Worm (Caenorhabditis elegans) whole organism, L4 larva: ENCODE results near the gene syx-4.

ENCODE experiments used
- D1046.2 ChIP-seq: fragments of 200-800 bp; sonication (Bioruptor generic); IDR thresholded peaks from 2 replicates; pipeline ENCODE4 v1.3.6; 2022; ENCODE audit warnings: missing genetic modification characterization, missing compliant biosample characterization
- F10B5.3 ChIP-seq: sonication (generic microtip); optimal IDR thresholded peaks from 2 replicates; lab custom pipeline; 2016; ENCODE audit warnings: mild to moderate bottlenecking, missing genetic modification characterization, missing compliant biosample characterization
- F49E8.2 ChIP-seq: sonication (generic microtip); optimal IDR thresholded peaks from 2 replicates; lab custom pipeline; 2016; ENCODE audit warnings: missing compliant biosample characterization, mild to moderate bottlenecking, missing genetic modification characterization, borderline replicate concordance
- T26A8.4 ChIP-seq: fragments of 200-800 bp; sonication (Bioruptor generic); IDR thresholded peaks from 2 replicates; pipeline ENCODE4 v1.3.6; 2022; ENCODE audit warnings: missing genetic modification characterization, missing compliant biosample characterization
- Y48G9A.11 ChIP-seq: fragments of 200-800 bp; sonication (Bioruptor generic); IDR thresholded peaks from 2 replicates; pipeline ENCODE4 v1.3.6; 2022; ENCODE audit warnings: missing genetic modification reagents, missing genetic modification characterization, missing compliant biosample characterization
- ZK546.5 ChIP-seq, 2 experiments: sonication (generic microtip); optimal IDR thresholded peaks; 2 replicates each; lab custom pipeline; 2017; ENCODE audit warnings: missing biosample characterization in 2 of 2, missing genetic modification characterization in 2 of 2
- aha-1 ChIP-seq: fragments of 150-350 bp; peaks from one replicate; lab custom pipeline; 2014; ENCODE audit warnings: missing biosample characterization, missing genetic modification characterization
- arid-1 ChIP-seq: fragments of 200-800 bp; sonication (Bioruptor generic); conservative IDR thresholded peaks from 2 replicates; pipeline ENCODE4 v1.3.6; 2022; ENCODE audit warnings: missing genetic modification reagents, missing genetic modification characterization, missing compliant biosample characterization
- ceh-20 ChIP-seq: fragments of 200-800 bp; sonication (Bioruptor generic); IDR thresholded peaks from 2 replicates; pipeline ENCODE4 v1.3.6; 2022; ENCODE audit warnings: missing genetic modification reagents, missing genetic modification characterization, missing compliant biosample characterization
- ceh-28 ChIP-seq: fragments of 150-350 bp; optimal IDR thresholded peaks from 2 replicates; lab custom pipeline; 2014; ENCODE audit warnings: missing biosample characterization, missing genetic modification reagents, missing genetic modification characterization
- ceh-32 ChIP-seq: sonication (generic microtip); optimal IDR thresholded peaks from 2 replicates; lab custom pipeline; 2016; ENCODE audit warnings: mild to moderate bottlenecking, missing genetic modification characterization, missing compliant biosample characterization; ENCODE audit not compliant: poor library complexity
- ceh-62 ChIP-seq: sonication (generic microtip); optimal IDR thresholded peaks from 2 replicates; lab custom pipeline; 2017; ENCODE audit warnings: missing biosample characterization, missing genetic modification characterization
- cey-2 ChIP-seq: sonication (generic microtip); optimal IDR thresholded peaks from 3 replicates; lab custom pipeline; 2017; ENCODE audit warnings: missing genetic modification characterization, mild to moderate bottlenecking, missing compliant biosample characterization, antibody characterized with exemption, borderline replicate concordance; ENCODE audit not compliant: insufficient read depth
- ctbp-1 ChIP-seq: fragments of 200-800 bp; sonication (Bioruptor generic); IDR thresholded peaks from 2 replicates; pipeline ENCODE4 v1.3.6; 2022; ENCODE audit warnings: missing genetic modification reagents, missing genetic modification characterization, missing compliant biosample characterization
- daf-12 ChIP-seq: fragments of 150-350 bp; optimal IDR thresholded peaks from 2 replicates; lab custom pipeline; 2014; ENCODE audit warnings: missing biosample characterization, missing genetic modification reagents, missing genetic modification characterization
- daf-16 ChIP-seq, 3 experiments: sonication (generic microtip); optimal IDR thresholded peaks; 2 replicates each; lab custom pipeline; 2016 to 2017; ENCODE audit warnings: missing genetic modification characterization in 3 of 3, missing genetic modification reagents in 3 of 3, mild to moderate bottlenecking in 2 of 3, missing compliant biosample characterization in 2 of 3, missing biosample characterization in 1 of 3, moderate library complexity in 1 of 3
- daf-19 ChIP-seq: fragments of 200-800 bp; sonication (Bioruptor generic); conservative IDR thresholded peaks from 2 replicates; pipeline ENCODE4 v1.3.6; 2022; ENCODE audit warnings: missing genetic modification characterization, missing compliant biosample characterization
- dve-1 ChIP-seq: sonication (generic microtip); optimal IDR thresholded peaks from 2 replicates; lab custom pipeline; 2017; ENCODE audit warnings: antibody characterized with exemption, mild to moderate bottlenecking, missing genetic modification characterization, missing compliant biosample characterization; ENCODE audit not compliant: insufficient read depth
- egl-43 ChIP-seq: fragments of 200-800 bp; sonication (Bioruptor generic); IDR thresholded peaks from 2 replicates; pipeline ENCODE4 v1.3.6; 2022; ENCODE audit warnings: missing genetic modification reagents, missing genetic modification characterization, missing compliant biosample characterization
- hif-1 ChIP-seq, 2 experiments: sonication (generic microtip); optimal IDR thresholded peaks; 2 replicates each; lab custom pipeline; 2016 to 2017; ENCODE audit warnings: missing compliant biosample characterization in 2 of 2, missing genetic modification characterization in 2 of 2, missing genetic modification reagents in 2 of 2, missing genotype in 2 of 2, mild to moderate bottlenecking in 1 of 2
- hlh-11 ChIP-seq: fragments of 200-800 bp; sonication (Bioruptor generic); optimal IDR thresholded peaks from 2 replicates; lab custom pipeline; 2018; ENCODE audit warnings: mild to moderate bottlenecking, missing genetic modification characterization, missing compliant biosample characterization
- hlh-30 ChIP-seq: sonication (generic microtip); optimal IDR thresholded peaks from 2 replicates; lab custom pipeline; 2017; ENCODE audit warnings: antibody characterized with exemption, mild to moderate bottlenecking, missing genetic modification characterization, missing compliant biosample characterization; ENCODE audit not compliant: insufficient read depth
- lim-7 ChIP-seq: fragments of 200-800 bp; sonication (Bioruptor generic); IDR thresholded peaks from 2 replicates; pipeline ENCODE4 v1.3.6; 2022; ENCODE audit warnings: missing genetic modification characterization, missing compliant biosample characterization
- lin-15B ChIP-seq: fragments of 150-350 bp; sonication (generic microtip); optimal IDR thresholded peaks from 3 replicates; lab custom pipeline; 2014; ENCODE audit warnings: missing biosample characterization, missing genetic modification characterization
- lir-3 ChIP-seq: sonication (generic microtip); optimal IDR thresholded peaks from 2 replicates; lab custom pipeline; 2016; ENCODE audit warnings: mild to moderate bottlenecking, missing genetic modification characterization, missing compliant biosample characterization
- mdt-29 ChIP-seq: fragments of 200-800 bp; sonication (Bioruptor generic); IDR thresholded peaks from 2 replicates; pipeline ENCODE4 v1.3.6; 2022; ENCODE audit warnings: missing genetic modification reagents, missing genetic modification characterization, missing compliant biosample characterization
- mep-1 ChIP-seq: fragments of 150-350 bp; sonication (generic microtip); optimal IDR thresholded peaks from 3 replicates; lab custom pipeline; 2014; ENCODE audit warnings: missing biosample characterization, missing genetic modification characterization
- mxl-3 ChIP-seq: fragments of 200-800 bp; sonication (Bioruptor generic); optimal IDR thresholded peaks from 2 replicates; lab custom pipeline; 2018; ENCODE audit warnings: mild to moderate bottlenecking, missing genetic modification characterization, missing compliant biosample characterization
- nhr-111 ChIP-seq: fragments of 200-800 bp; sonication (Bioruptor generic); optimal IDR thresholded peaks from 2 replicates; lab custom pipeline; 2018; ENCODE audit warnings: mild to moderate bottlenecking, missing genetic modification characterization, missing compliant biosample characterization
- nhr-28 ChIP-seq: fragments of 150-350 bp; optimal IDR thresholded peaks from 2 replicates; lab custom pipeline; 2014; ENCODE audit warnings: missing biosample characterization, missing genetic modification characterization
- nhr-42 ChIP-seq: fragments of 200-800 bp; sonication (Bioruptor generic); IDR thresholded peaks from 2 replicates; pipeline ENCODE4 v1.3.6; 2022; ENCODE audit warnings: missing genetic modification characterization, missing compliant biosample characterization
- nhr-48 ChIP-seq: sonication (generic microtip); optimal IDR thresholded peaks from 2 replicates; lab custom pipeline; 2016; ENCODE audit warnings: mild to moderate bottlenecking, missing genetic modification characterization, missing compliant biosample characterization
- nhr-77 ChIP-seq: fragments of 150-350 bp; optimal IDR thresholded peaks from 2 replicates; lab custom pipeline; 2014; ENCODE audit warnings: missing biosample characterization, missing genetic modification characterization
- php-3 ChIP-seq: fragments of 200-800 bp; sonication (Bioruptor generic); IDR thresholded peaks from 2 replicates; pipeline ENCODE4 v1.3.6; 2022; ENCODE audit warnings: missing genetic modification reagents, missing genetic modification characterization, missing compliant biosample characterization
- pqm-1 ChIP-seq: sonication (generic microtip); optimal IDR thresholded peaks from 2 replicates; lab custom pipeline; 2017; ENCODE audit warnings: missing biosample characterization, missing genetic modification characterization
- rbr-2 ChIP-seq: sonication (generic microtip); optimal IDR thresholded peaks from 2 replicates; lab custom pipeline; 2016; ENCODE audit warnings: missing genotype, missing genetic modification characterization, missing compliant biosample characterization
- set-16 ChIP-seq: fragments of 200-800 bp; sonication (Bioruptor generic); IDR thresholded peaks from 2 replicates; pipeline ENCODE4 v1.3.6; 2022; ENCODE audit warnings: missing genetic modification reagents, missing genetic modification characterization, missing compliant biosample characterization
- unc-62 ChIP-seq, 3 experiments: fragments of 150-350 bp in 1 of 3; sonication (generic microtip); optimal IDR thresholded peaks in 2 of 3; peaks in 1 of 3; 1 replicate in 1 of 3; 2 replicates in 2 of 3; lab custom pipeline; 2014 to 2017; ENCODE audit warnings: missing biosample characterization in 3 of 3, missing genetic modification characterization in 3 of 3, missing genetic modification reagents in 3 of 3, missing genotype in 1 of 3
- zag-1 ChIP-seq: fragments of 150-350 bp; optimal IDR thresholded peaks from 2 replicates; lab custom pipeline; 2014; ENCODE audit warnings: missing biosample characterization, missing genetic modification characterization
- zfp-3 ChIP-seq: fragments of 200-800 bp; sonication (Bioruptor generic); conservative IDR thresholded peaks from 2 replicates; pipeline ENCODE4 v1.3.6; 2022; ENCODE audit warnings: missing genetic modification reagents, missing genetic modification characterization, missing compliant biosample characterization
- zip-2 ChIP-seq: fragments of 150-350 bp; optimal IDR thresholded peaks from 2 replicates; lab custom pipeline; 2014; ENCODE audit warnings: missing biosample characterization, missing genetic modification characterization

syx-4 gene

DNA sequence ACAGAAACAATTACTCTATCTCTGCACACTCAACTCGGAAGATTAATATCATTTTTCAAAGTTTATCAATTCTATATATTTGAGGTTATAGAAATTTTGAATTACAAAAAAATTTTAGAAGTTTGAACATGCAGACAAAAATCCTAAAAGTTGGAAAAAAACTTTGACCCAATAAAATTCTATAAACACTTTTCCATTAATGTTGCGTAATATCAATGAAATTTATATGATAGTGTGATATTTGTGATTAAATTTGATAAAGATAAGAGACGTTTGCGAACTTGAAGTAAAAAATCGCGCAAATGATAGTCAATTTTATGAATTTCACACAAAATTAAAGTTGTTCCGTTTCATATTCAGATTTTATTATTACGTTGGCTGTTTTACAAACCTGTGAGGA is 3.0 kb upstream of the syx-4 start:
- TF ChIP-seq php-3 (GFP tag; lab: Robert Waterston, UW): peak; percentile 53
- TF ChIP-seq pqm-1 (tag; lab: Kevin White, UChicago): peak; percentile 31
- no peak for TF ChIP-seq ZK546.5 (tag; optimal IDR thresholded peaks at IDR 0.05; lab: Kevin White, UChicago)
- TF ChIP-seq nhr-48 (tag; lab: Kevin White, UChicago): no peak
- TF ChIP-seq set-16 (GFP tag; lab: Robert Waterston, UW): no peak
- no peak for TF ChIP-seq F10B5.3 (tag; lab: Kevin White, UChicago)
- no peak for TF ChIP-seq daf-16 (GFP tag; optimal IDR thresholded peaks at IDR 0.05; lab: Kevin White, UChicago)
- peak; percentile 33 for TF ChIP-seq daf-16 (tag; optimal IDR thresholded peaks at IDR 0.05; lab: Kevin White, UChicago)
- peak; percentile 32 for TF ChIP-seq aha-1 (tag; lab: Kevin White, UChicago)
- no peak for TF ChIP-seq ceh-32

DNA sequence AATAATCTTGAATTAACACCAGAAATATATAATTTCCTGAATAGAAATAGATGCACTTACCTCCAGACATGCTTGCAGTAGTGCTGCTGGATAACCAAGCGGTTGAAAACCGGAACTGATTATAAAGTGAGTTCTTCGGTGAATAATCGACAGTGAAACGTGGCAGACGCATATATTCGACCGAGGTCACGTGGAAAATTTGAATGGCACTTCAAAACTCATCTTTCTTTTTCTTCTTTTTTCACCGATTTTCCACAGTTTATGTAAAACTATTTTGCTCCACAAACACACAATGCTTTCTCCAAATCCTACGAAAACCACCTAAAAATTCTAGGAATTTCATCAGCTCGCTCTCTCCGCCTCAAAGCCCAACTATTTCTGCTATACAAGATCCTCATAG is 3.1 kb downstream of the syx-4 start, which contains the start of gene ant-1.4:
Gene ant-1.4, minus strand, starts transcription at position 101 of the 400 bp plus-strand sequence.
- TF ChIP-seq daf-12 (no peak), nhr-77 (tag; lab: Kevin White, UChicago) (no peak), daf-16 (GFP tag; optimal IDR thresholded peaks at IDR 0.05; lab: Kevin White, UChicago) (no peak), daf-16 (tag; optimal IDR thresholded peaks at IDR 0.05; lab: Kevin White, UChicago) (no peak), arid-1 (GFP tag; lab: Robert Waterston, UW) (no peak), hlh-30 (tag; lab: Kevin White, UChicago) (no peak), mdt-29 (GFP tag; lab: Robert Waterston, UW) (no peak), ceh-32 (no peak), lim-7 (GFP tag; lab: Robert Waterston, UW) (no peak), ceh-28 (tag; lab: Kevin White, UChicago) (no peak), D1046.2 (no peak), hif-1 (tag; optimal IDR thresholded peaks at IDR 0.05; lab: Kevin White, UChicago) (no peak), zag-1 (no peak), ZK546.5 (tag; optimal IDR thresholded peaks at IDR 0.05; lab: Kevin White, UChicago) (no peak), daf-19 (GFP tag; lab: Robert Waterston, UW) (no peak), zfp-3 (GFP tag; lab: Robert Waterston, UW) (no peak), zip-2 (tag; lab: Kevin White, UChicago) (no peak)

DNA sequence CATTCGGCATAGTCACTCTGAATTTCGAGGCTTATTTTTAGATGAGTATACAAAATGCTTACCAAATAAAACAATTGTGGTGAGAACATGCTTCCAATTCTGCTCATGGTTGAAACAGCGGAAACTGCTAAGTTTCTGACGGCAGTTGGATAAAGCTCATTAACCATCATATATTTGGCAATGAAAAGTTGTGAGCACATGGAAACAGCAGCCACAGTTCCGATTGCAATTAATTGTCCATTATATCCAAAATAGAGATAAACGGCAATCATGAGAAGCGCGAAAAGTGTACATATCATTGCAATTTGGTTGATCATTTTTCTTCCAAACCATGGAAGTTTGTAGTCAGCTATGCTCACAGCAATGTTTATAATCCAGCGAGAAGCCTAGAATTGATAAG is 4.1 kb downstream of the syx-4 start:
- no peak for TF ChIP-seq dve-1
- no peak for TF ChIP-seq Y48G9A.11
- peak in 1 of 2 experiments; percentile 96 for TF ChIP-seq unc-62 (GFP tag; optimal IDR thresholded peaks at IDR 0.05 in 1 of 2; lab: Kevin White, UChicago)
- TF ChIP-seq unc-62 (tag; optimal IDR thresholded peaks at IDR 0.05; lab: Kevin White, UChicago): no peak
- no peak for TF ChIP-seq daf-12
- TF ChIP-seq daf-16 (GFP tag; optimal IDR thresholded peaks at IDR 0.05; lab: Kevin White, UChicago): no peak
- TF ChIP-seq daf-16 (tag; optimal IDR thresholded peaks at IDR 0.05; lab: Kevin White, UChicago): no peak
- no peak for TF ChIP-seq T26A8.4 (GFP tag; lab: Robert Waterston, UW)
- no peak for TF ChIP-seq egl-43
- no peak for TF ChIP-seq ceh-62
- no peak for TF ChIP-seq nhr-111 (GFP tag; lab: Kevin White, UChicago)

DNA sequence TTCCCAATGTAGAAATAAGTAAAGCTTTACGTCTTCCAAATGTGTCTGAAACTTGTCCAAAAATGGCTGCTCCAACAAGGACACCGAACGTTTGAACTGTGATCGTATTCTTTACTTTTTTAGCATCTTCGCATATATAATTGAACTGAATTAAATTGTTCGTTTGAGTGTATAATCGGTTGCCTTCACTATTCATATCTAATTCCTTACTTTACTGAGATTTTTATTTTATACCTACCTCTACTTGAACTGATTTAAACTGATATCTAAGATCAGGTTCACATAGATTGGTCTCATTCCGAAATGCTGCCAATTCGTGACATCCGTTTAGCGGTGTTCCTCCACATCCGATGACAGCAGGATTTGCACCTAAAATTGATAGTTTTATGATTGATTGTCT is 5.3 kb downstream of the syx-4 start:
- TF ChIP-seq unc-62 (GFP tag; optimal IDR thresholded peaks at IDR 0.05 in 1 of 2; lab: Kevin White, UChicago): peak in 1 of 2 experiments; percentile 54
- no peak for TF ChIP-seq unc-62 (tag; optimal IDR thresholded peaks at IDR 0.05; lab: Kevin White, UChicago)
- no peak for TF ChIP-seq mxl-3 (GFP tag; lab: Kevin White, UChicago)

DNA sequence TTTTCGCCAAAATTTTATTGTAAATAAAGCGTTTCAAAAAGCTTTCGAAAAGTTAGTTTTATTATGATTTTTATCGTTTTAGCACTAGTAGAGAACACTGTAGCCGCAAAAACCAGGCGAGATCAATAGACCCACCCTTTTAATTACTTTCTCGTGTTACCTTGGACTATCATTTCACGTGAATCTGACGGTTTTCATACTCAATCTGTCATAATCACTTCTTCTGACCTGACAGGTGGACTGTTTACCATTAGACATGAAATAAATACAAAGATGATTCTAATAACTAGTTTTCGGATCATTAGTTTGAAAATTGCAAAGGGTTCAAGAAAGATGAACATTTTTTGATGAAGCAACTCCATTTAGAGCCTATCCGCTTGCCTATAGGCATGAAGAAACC is 6.0 kb downstream of the syx-4 start:
- TF ChIP-seq cey-2 (no peak), pqm-1 (tag; lab: Kevin White, UChicago) (no peak), lir-3 (tag; lab: Kevin White, UChicago) (no peak), nhr-42 (GFP tag; lab: Robert Waterston, UW) (no peak), hlh-30 (tag; lab: Kevin White, UChicago) (peak; percentile 58), hlh-11 (tag; lab: Kevin White, UChicago) (peak; percentile 24), ceh-62 (no peak), ceh-20 (GFP tag; lab: Robert Waterston, UW) (peak; percentile 60; the same call in 1 of the 2 replicates), mep-1 (tag; lab: Kevin White, UChicago) (no peak), rbr-2 (tag; lab: Kevin White, UChicago) (no peak), daf-16 (GFP tag; optimal IDR thresholded peaks at IDR 0.05; lab: Kevin White, UChicago) (no peak), daf-16 (tag; optimal IDR thresholded peaks at IDR 0.05; lab: Kevin White, UChicago) (no peak), nhr-48 (tag; lab: Kevin White, UChicago) (no peak), F49E8.2 (tag; lab: Kevin White, UChicago) (no peak), nhr-28 (tag; lab: Kevin White, UChicago) (peak; percentile 68), ctbp-1 (no peak), aha-1 (tag; lab: Kevin White, UChicago) (peak; percentile 39), lin-15B (tag; lab: Kevin White, UChicago) (no peak)
